Fruit fly (Drosophila melanogaster) whole organism, embryonic: ENCODE data around the gene BomBc3.

Experiments
- ATbp ChIP-seq: fragments of 200-800 bp; sonication (Bioruptor generic); optimal IDR thresholded peaks from 2 replicates; lab custom pipeline; 2017; ENCODE audit warnings: missing biosample characterization, mild to moderate bottlenecking, missing genetic modification characterization, missing genetic modification reagents
- CG12236 ChIP-seq: fragments of 200-800 bp; sonication (Bioruptor generic); optimal IDR thresholded peaks from 2 replicates; lab custom pipeline; 2016; ENCODE audit warnings: missing biosample characterization, missing genetic modification characterization
- CG14860 ChIP-seq: fragments of 200-800 bp; sonication (Bioruptor generic); IDR thresholded peaks from 3 replicates; pipeline ENCODE4 v1.3.6; 2022; ENCODE audit warnings: missing biosample characterization, missing genetic modification characterization; ENCODE audit not compliant: partially characterized antibody
- CG1529 ChIP-seq: fragments of 200-800 bp; sonication (Bioruptor generic); optimal IDR thresholded peaks from 3 replicates; lab custom pipeline; 2018; ENCODE audit warnings: missing biosample characterization, missing genetic modification characterization
- CG17385 ChIP-seq: fragments of 200-800 bp; sonication (Bioruptor generic); optimal IDR thresholded peaks from 3 replicates; lab custom pipeline; 2018; ENCODE audit warnings: missing biosample characterization, mild to moderate bottlenecking, missing genetic modification characterization
- CG2875 ChIP-seq: fragments of 200-800 bp; sonication (Bioruptor generic); optimal IDR thresholded peaks from 2 replicates; lab custom pipeline; 2017; ENCODE audit warnings: missing biosample characterization, mild to moderate bottlenecking, missing genetic modification characterization, missing genetic modification reagents
- CG3065 ChIP-seq: fragments of 200-800 bp; sonication (Bioruptor generic); optimal IDR thresholded peaks from 2 replicates; lab custom pipeline; 2016; ENCODE audit warnings: missing biosample characterization, missing genetic modification characterization
- CG32532 ChIP-seq: fragments of 200-800 bp; sonication (Bioruptor generic); IDR thresholded peaks from 2 replicates; pipeline ENCODE4 v1.3.6; 2022; ENCODE audit warnings: missing biosample characterization, missing genetic modification characterization
- CG3281 ChIP-seq: fragments of 200-800 bp; sonication (Bioruptor generic); optimal IDR thresholded peaks from 3 replicates; lab custom pipeline; 2017; ENCODE audit warnings: missing biosample characterization, mild to moderate bottlenecking, missing genetic modification characterization
- CG34422 ChIP-seq: fragments of 200-800 bp; sonication (Bioruptor generic); IDR thresholded peaks from 3 replicates; pipeline ENCODE4 v1.3.6; 2022; ENCODE audit warnings: missing biosample characterization, missing genetic modification characterization
- CG4328 ChIP-seq: fragments of 200-800 bp; sonication (Bioruptor generic); optimal IDR thresholded peaks from 3 replicates; lab custom pipeline; 2017; ENCODE audit warnings: missing biosample characterization, missing genetic modification reagents, missing genetic modification characterization
- CG4404 ChIP-seq: fragments of 200-800 bp; sonication (Bioruptor generic); IDR thresholded peaks from 2 replicates; pipeline ENCODE4 v1.3.6; 2022; ENCODE audit warnings: missing biosample characterization, missing genetic modification characterization
- CG4707 ChIP-seq: fragments of 200-800 bp; sonication (Bioruptor generic); optimal IDR thresholded peaks from 2 replicates; lab custom pipeline; 2018; ENCODE audit warnings: missing biosample characterization, mild to moderate bottlenecking, missing genetic modification characterization, moderate library complexity
- CG6254 ChIP-seq: fragments of 200-800 bp; sonication (Bioruptor generic); optimal IDR thresholded peaks from 3 replicates; lab custom pipeline; 2017; ENCODE audit warnings: mild to moderate bottlenecking, missing biosample characterization, missing genetic modification reagents, missing genetic modification characterization
- CG7745 ChIP-seq: fragments of 200-800 bp; sonication (Bioruptor generic); optimal IDR thresholded peaks from 2 replicates; lab custom pipeline; 2018; ENCODE audit warnings: missing biosample characterization, mild to moderate bottlenecking, missing genetic modification characterization, moderate library complexity
- CG8089 ChIP-seq: fragments of 200-800 bp; sonication (Bioruptor generic); optimal IDR thresholded peaks from 3 replicates; lab custom pipeline; 2016; ENCODE audit warnings: missing biosample characterization, missing genetic modification characterization
- CG8388 ChIP-seq: fragments of 200-800 bp; sonication (Bioruptor generic); optimal IDR thresholded peaks from 2 replicates; lab custom pipeline; 2019; ENCODE audit warnings: missing biosample characterization, mild to moderate bottlenecking, missing genetic modification characterization, moderate library complexity
- CG8924 ChIP-seq: fragments of 200-800 bp; optimal IDR thresholded peaks from 3 replicates; lab custom pipeline; 2019; ENCODE audit warnings: missing biosample characterization, mild to moderate bottlenecking, missing genetic modification characterization, moderate library complexity
- Chrac-16 ChIP-seq: fragments of 200-800 bp; sonication (Bioruptor generic); optimal IDR thresholded peaks from 3 replicates; lab custom pipeline; 2016; ENCODE audit warnings: missing biosample characterization, missing genetic modification characterization
- CrebB ChIP-seq: fragments of 200-800 bp; sonication (Bioruptor generic); optimal IDR thresholded peaks from 3 replicates; lab custom pipeline; 2018; ENCODE audit warnings: missing biosample characterization, mild to moderate bottlenecking, missing genetic modification characterization
- Dll ChIP-seq: fragments of 200-800 bp; sonication (Bioruptor generic); IDR thresholded peaks from 4 replicates; pipeline ENCODE4 v1.3.6; 2022; ENCODE audit warnings: missing biosample characterization, missing genetic modification characterization; ENCODE audit not compliant: partially characterized antibody
- Fer3 ChIP-seq: fragments of 200-800 bp; sonication (Bioruptor generic); optimal IDR thresholded peaks from 2 replicates; lab custom pipeline; 2018; ENCODE audit warnings: missing biosample characterization, mild to moderate bottlenecking, missing genetic modification characterization, moderate library complexity
- GATAe ChIP-seq: fragments of 200-800 bp; sonication (Bioruptor generic); conservative IDR thresholded peaks from 2 replicates; pipeline ENCODE4 v1.3.6; 2022; ENCODE audit warnings: missing biosample characterization, missing genetic modification characterization
- Hmr ChIP-seq: fragments of 200-800 bp; sonication (Bioruptor generic); optimal IDR thresholded peaks from 3 replicates; lab custom pipeline; 2017; ENCODE audit warnings: mild to moderate bottlenecking, missing biosample characterization, missing genetic modification reagents, missing genetic modification characterization
- Mes4 ChIP-seq: fragments of 200-800 bp; sonication (Bioruptor generic); optimal IDR thresholded peaks from 2 replicates; lab custom pipeline; 2016; ENCODE audit warnings: missing biosample characterization, missing genetic modification characterization
- Ptx1 ChIP-seq: fragments of 200-800 bp; sonication (Bioruptor generic); IDR thresholded peaks from 2 replicates; pipeline ENCODE4 v1.3.6; 2022; ENCODE audit warnings: missing biosample characterization, missing genetic modification characterization
- Rx ChIP-seq: fragments of 200-800 bp; sonication (Bioruptor generic); IDR thresholded peaks from 2 replicates; pipeline ENCODE4 v1.3.6; 2022; ENCODE audit warnings: missing biosample characterization, missing genetic modification characterization
- Tbp ChIP-seq: fragments of >200 bp; optimal IDR thresholded peaks from 2 replicates; lab custom pipeline; 2018; ENCODE audit warnings: missing biosample characterization, missing genetic modification characterization
- Xbp1 ChIP-seq: fragments of 200-800 bp; sonication (Bioruptor generic); optimal IDR thresholded peaks from 3 replicates; lab custom pipeline; 2016; ENCODE audit warnings: missing biosample characterization, mild to moderate bottlenecking, missing genetic modification characterization
- al ChIP-seq: fragments of 200-800 bp; sonication (Bioruptor generic); IDR thresholded peaks from 2 replicates; pipeline ENCODE4 v1.3.6; 2022; ENCODE audit warnings: missing biosample characterization, missing genetic modification characterization
- ara ChIP-seq: fragments of 200-800 bp; sonication (Bioruptor generic); IDR thresholded peaks from 2 replicates; pipeline ENCODE4 v1.3.6; 2022; ENCODE audit warnings: missing biosample characterization, missing genetic modification characterization
- ash1 ChIP-seq: fragments of 200-800 bp; sonication (Bioruptor generic); optimal IDR thresholded peaks from 2 replicates; lab custom pipeline; 2018; ENCODE audit warnings: missing biosample characterization, mild to moderate bottlenecking, missing genetic modification characterization
- bigmax ChIP-seq: fragments of 200-800 bp; sonication (Bioruptor generic); optimal IDR thresholded peaks from 2 replicates; lab custom pipeline; 2018; ENCODE audit warnings: missing biosample characterization, mild to moderate bottlenecking, missing genetic modification characterization
- danr ChIP-seq: fragments of 200-800 bp; sonication (Bioruptor generic); IDR thresholded peaks from 2 replicates; pipeline ENCODE4 v1.3.6; 2022; ENCODE audit warnings: missing biosample characterization, missing genetic modification characterization
- dimm ChIP-seq: fragments of 200-800 bp; sonication (Bioruptor generic); IDR thresholded peaks from 2 replicates; pipeline ENCODE4 v1.3.6; 2022; ENCODE audit warnings: missing biosample characterization, missing genetic modification characterization
- disco-r ChIP-seq: fragments of 200-800 bp; sonication (Bioruptor generic); optimal IDR thresholded peaks from 2 replicates; lab custom pipeline; 2016; ENCODE audit warnings: missing biosample characterization, missing genetic modification characterization
- gce ChIP-seq: fragments of 200-800 bp; sonication (Bioruptor generic); IDR thresholded peaks from 3 replicates; pipeline ENCODE4 v1.3.6; 2022; ENCODE audit warnings: missing biosample characterization, missing genetic modification characterization
- grau ChIP-seq: fragments of 200-800 bp; optimal IDR thresholded peaks from 3 replicates; lab custom pipeline; 2019; ENCODE audit warnings: missing biosample characterization, mild to moderate bottlenecking, missing genetic modification characterization, moderate library complexity
- gt ChIP-seq: fragments of 200-800 bp; sonication (Bioruptor generic); IDR thresholded peaks from 2 replicates; pipeline ENCODE4 v1.3.6; 2022; ENCODE audit warnings: missing biosample characterization, missing genetic modification characterization
- lab ChIP-seq: fragments of 200-800 bp; sonication (Bioruptor generic); optimal IDR thresholded peaks from 3 replicates; lab custom pipeline; 2017; ENCODE audit warnings: missing biosample characterization, missing genetic modification characterization, mild to moderate bottlenecking, moderate library complexity, missing genetic modification reagents
- lov ChIP-seq, 2 experiments: fragments of 200-800 bp in 1 of 2; fragments of >200 bp in 1 of 2; sonication (Bioruptor generic) in 1 of 2; IDR thresholded peaks in 1 of 2; optimal IDR thresholded peaks in 1 of 2; 2 replicates in 1 of 2; 3 replicates in 1 of 2; pipeline versions ENCODE4 v1.3.6 to Lab custom; 2017 to 2022; ENCODE audit warnings: missing biosample characterization in 1 of 2, missing genetic modification characterization in 1 of 2
- otp ChIP-seq: fragments of 200-800 bp; sonication (Bioruptor generic); IDR thresholded peaks from 3 replicates; pipeline ENCODE4, ENCODE4 v1.3.6; 2022; ENCODE audit warnings: missing biosample characterization, missing genetic modification characterization
- pho ChIP-seq: fragments of 200-800 bp; sonication (Bioruptor generic); optimal IDR thresholded peaks from 2 replicates; lab custom pipeline; 2016; ENCODE audit warnings: missing biosample characterization, missing genetic modification characterization
- row ChIP-seq: fragments of 200-800 bp; sonication (Bioruptor generic); IDR thresholded peaks from 3 replicates; pipeline ENCODE4 v1.3.6; 2022; ENCODE audit warnings: missing biosample characterization, missing genetic modification characterization
- scrt ChIP-seq: fragments of 200-800 bp; sonication (Bioruptor generic); optimal IDR thresholded peaks from 2 replicates; lab custom pipeline; 2018; ENCODE audit warnings: missing biosample characterization, mild to moderate bottlenecking, missing genetic modification characterization, moderate library complexity
- sens ChIP-seq: fragments of 200-800 bp; sonication (Bioruptor generic); peaks from one replicate; lab custom pipeline; 2016; ENCODE audit warnings: missing biosample characterization, missing genetic modification characterization
- sna ChIP-seq: fragments of 200-800 bp; sonication (Bioruptor generic); IDR thresholded peaks from 2 replicates; pipeline ENCODE4 v1.3.6; 2022; ENCODE audit warnings: missing biosample characterization, missing genetic modification characterization; ENCODE audit not compliant: partially characterized antibody
- sug ChIP-seq: fragments of 200-800 bp; optimal IDR thresholded peaks from 2 replicates; lab custom pipeline; 2019; ENCODE audit warnings: missing biosample characterization, mild to moderate bottlenecking, missing genetic modification characterization, moderate library complexity
- tup ChIP-seq: fragments of 200-800 bp; sonication (Bioruptor generic); optimal IDR thresholded peaks from 2 replicates; lab custom pipeline; 2016; ENCODE audit warnings: missing biosample characterization, mild to moderate bottlenecking, missing genetic modification characterization, moderate library complexity

BomBc3 gene

DNA sequence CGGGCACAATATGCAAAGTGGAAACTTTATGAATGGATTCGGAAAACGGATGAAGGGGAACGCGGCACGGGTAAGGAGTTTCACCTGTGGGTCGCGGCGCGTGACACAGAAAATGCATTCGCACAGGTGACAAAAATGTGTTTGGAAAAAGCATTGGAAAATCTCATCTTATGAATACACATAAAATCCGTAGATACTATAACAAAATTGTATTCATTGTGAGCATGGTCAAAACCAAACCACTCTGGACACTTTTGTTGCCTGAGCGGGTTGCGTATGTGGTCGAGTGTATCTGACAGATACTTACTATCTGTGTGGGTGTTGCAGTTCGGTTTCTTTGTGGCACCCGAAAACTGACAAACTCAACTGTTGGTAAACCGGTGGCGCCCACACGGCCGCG is 47.4 kb upstream of the BomBc3 start (continued):
- peak; percentile 76 for TF ChIP-seq CG34422 (GFP tag; lab: Robert Waterston, UW)
- TF ChIP-seq Tbp (GFP tag; lab: Kevin White, UChicago) = no peak
- peak; percentile 68; the same call in 1 of the 3 replicates for TF ChIP-seq otp
- TF ChIP-seq GATAe (GFP tag; lab: Robert Waterston, UW) = no peak
- no peak for TF ChIP-seq CG12236 (GFP tag; lab: Kevin White, UChicago)
- TF ChIP-seq Fer3 (tag; lab: Kevin White, UChicago) = no peak
- TF ChIP-seq grau (tag; lab: Kevin White, UChicago) = peak; percentile 38
- TF ChIP-seq CG8089 (GFP tag; lab: Kevin White, UChicago) = no peak
- no peak for TF ChIP-seq CG6254 (GFP tag; lab: Kevin White, UChicago)
- no peak for TF ChIP-seq tup (GFP tag; lab: Kevin White, UChicago)
- no peak for TF ChIP-seq gce (GFP tag; lab: Robert Waterston, UW)
- TF ChIP-seq CrebB (tag; lab: Kevin White, UChicago) = no peak
- peak; percentile 27; the same call in 1 of the 2 replicates for TF ChIP-seq CG32532 (GFP tag; lab: Robert Waterston, UW)
- no peak for TF ChIP-seq disco-r
- peak; percentile 38 for TF ChIP-seq CG8924 (tag; lab: Kevin White, UChicago)
- TF ChIP-seq ash1 (GFP tag; lab: Kevin White, UChicago) = no peak
- peak; percentile 60 for TF ChIP-seq ara (GFP tag; lab: Robert Waterston, UW)
- no peak for TF ChIP-seq danr (GFP tag; lab: Robert Waterston, UW)
- no peak for TF ChIP-seq CG4707
- no peak for TF ChIP-seq dimm (GFP tag; lab: Robert Waterston, UW)
- no peak for TF ChIP-seq CG4328
- no peak for TF ChIP-seq lab
- peak; percentile 44 for TF ChIP-seq CG17385 (GFP tag; lab: Kevin White, UChicago)
- TF ChIP-seq bigmax (GFP tag; lab: Kevin White, UChicago) = no peak
- TF ChIP-seq gt (GFP tag; lab: Robert Waterston, UW) = no peak
- no peak for TF ChIP-seq Hmr (GFP tag; lab: Kevin White, UChicago)
- TF ChIP-seq CG4404 = peak; percentile 49
- peak; percentile 61 for TF ChIP-seq Xbp1 (GFP tag; lab: Kevin White, UChicago)
- peak; percentile 58 for TF ChIP-seq ATbp (GFP tag; lab: Kevin White, UChicago)
- TF ChIP-seq row (GFP tag; lab: Robert Waterston, UW) = peak; percentile 78
- no peak for TF ChIP-seq lov (optimal IDR thresholded peaks at IDR 0.05; lab: Kevin White, UChicago)
- TF ChIP-seq lov (GFP tag; IDR thresholded peaks at IDR 0.05; lab: Robert Waterston, UW) = peak; percentile 82; the same call in 2 of the 3 replicates
- TF ChIP-seq Chrac-16 = peak; percentile 17
- peak; percentile 75 for TF ChIP-seq Ptx1 (GFP tag; lab: Robert Waterston, UW)
- TF ChIP-seq CG7745 (tag; lab: Kevin White, UChicago) = no peak
- TF ChIP-seq CG14860 (GFP tag; lab: Robert Waterston, UW) = no peak
- no peak for TF ChIP-seq scrt
- TF ChIP-seq CG8388 = peak; percentile 24
- TF ChIP-seq Dll = no peak
- TF ChIP-seq CG3065 (GFP tag; lab: Kevin White, UChicago) = no peak
- TF ChIP-seq CG2875 = peak; percentile 34
- TF ChIP-seq CG3281 (GFP tag; lab: Kevin White, UChicago) = no peak
- peak; percentile 72 for TF ChIP-seq Rx
- no peak for TF ChIP-seq sug (tag; lab: Kevin White, UChicago)
- peak; percentile 93 for TF ChIP-seq sens (GFP tag; lab: Kevin White, UChicago)
- peak; percentile 43 for TF ChIP-seq CG1529 (GFP tag; lab: Kevin White, UChicago)
- peak; percentile 17; the same call in 1 of the 2 replicates for TF ChIP-seq sna (GFP tag; lab: Robert Waterston, UW)
- TF ChIP-seq pho (GFP tag; lab: Kevin White, UChicago) = no peak
- no peak for TF ChIP-seq Mes4 (GFP tag; lab: Kevin White, UChicago)
- no peak for TF ChIP-seq al (GFP tag; lab: Robert Waterston, UW)
